Fruit fly (Drosophila melanogaster) whole organism, pupa: ENCODE measurements around the gene fkh.
A peak's percentile ranks its signal among the peaks of the same experiment; 100 is the strongest.

Source experiments
- CG10348 ChIP-seq: fragments of 200-800 bp; sonication (Bioruptor generic); IDR thresholded peaks from 2 replicates; pipeline ENCODE4 v1.3.6; 2022; ENCODE audit warnings: missing biosample characterization, missing genetic modification characterization
- CG12605 ChIP-seq: fragments of 200-800 bp; sonication (Bioruptor generic); IDR thresholded peaks from 2 replicates; pipeline ENCODE4 v1.3.6; 2022; ENCODE audit warnings: missing biosample characterization, missing genetic modification characterization
- CG13204 ChIP-seq: fragments of 200-800 bp; sonication (Bioruptor generic); optimal IDR thresholded peaks from 2 replicates; lab custom pipeline; 2018; ENCODE audit warnings: missing biosample characterization, mild to moderate bottlenecking, missing genetic modification characterization, moderate library complexity
- CG14655 ChIP-seq: fragments of 200-800 bp; sonication (Bioruptor generic); optimal IDR thresholded peaks from 3 replicates; lab custom pipeline; 2017; ENCODE audit warnings: mild to moderate bottlenecking, missing biosample characterization, missing genetic modification reagents, missing genetic modification characterization
- CG15710 ChIP-seq: fragments of 200-800 bp; sonication (Bioruptor generic); optimal IDR thresholded peaks from 2 replicates; lab custom pipeline; 2018; ENCODE audit warnings: missing biosample characterization, mild to moderate bottlenecking, missing genetic modification characterization, moderate library complexity
- CG17806 ChIP-seq: fragments of 200-800 bp; sonication (Bioruptor generic); optimal IDR thresholded peaks from 2 replicates; lab custom pipeline; 2018; ENCODE audit warnings: missing biosample characterization, mild to moderate bottlenecking, missing genetic modification characterization, moderate library complexity
- CG32121 ChIP-seq: fragments of 200-800 bp; sonication (Bioruptor generic); IDR thresholded peaks from 2 replicates; pipeline ENCODE4 v1.3.6; 2022; ENCODE audit warnings: missing biosample characterization, missing genetic modification characterization
- CG34367 ChIP-seq: fragments of 200-800 bp; sonication (Bioruptor generic); optimal IDR thresholded peaks from 2 replicates; lab custom pipeline; 2018; ENCODE audit warnings: missing biosample characterization, mild to moderate bottlenecking, missing genetic modification characterization
- CG4496 ChIP-seq: fragments of 200-800 bp; sonication (Bioruptor generic); IDR thresholded peaks from 3 replicates; pipeline ENCODE4 v1.3.6; 2022; ENCODE audit warnings: missing biosample characterization, missing genetic modification characterization
- CG8159 ChIP-seq: fragments of 200-800 bp; sonication (Bioruptor generic); optimal IDR thresholded peaks from 3 replicates; lab custom pipeline; 2018; ENCODE audit warnings: missing biosample characterization, mild to moderate bottlenecking, missing genetic modification characterization, moderate library complexity
- CG8301 ChIP-seq: fragments of 200-800 bp; sonication (Bioruptor generic); optimal IDR thresholded peaks from 2 replicates; lab custom pipeline; 2018; ENCODE audit warnings: missing biosample characterization, mild to moderate bottlenecking, missing genetic modification characterization
- CG9948 ChIP-seq: fragments of 200-800 bp; sonication (Bioruptor generic); optimal IDR thresholded peaks from 2 replicates; lab custom pipeline; 2018; ENCODE audit warnings: missing biosample characterization, mild to moderate bottlenecking, missing genetic modification characterization, moderate library complexity
- D1 ChIP-seq: fragments of 200-800 bp; sonication (Bioruptor generic); optimal IDR thresholded peaks from 2 replicates; lab custom pipeline; 2018; ENCODE audit warnings: missing biosample characterization, mild to moderate bottlenecking, missing genetic modification characterization, moderate library complexity
- EcR ChIP-seq: fragments of 200-800 bp; sonication (Bioruptor generic); optimal IDR thresholded peaks from 3 replicates; lab custom pipeline; 2019; ENCODE audit warnings: missing biosample characterization, missing genetic modification characterization, mild to moderate bottlenecking, moderate library complexity, missing genetic modification reagents
- Ets98B ChIP-seq: fragments of 200-800 bp; sonication (Bioruptor generic); IDR thresholded peaks from 2 replicates; pipeline ENCODE4 v1.3.6; 2022; ENCODE audit warnings: missing biosample characterization, missing genetic modification characterization
- Pif1A ChIP-seq: fragments of 200-800 bp; sonication (Bioruptor generic); optimal IDR thresholded peaks from 3 replicates; lab custom pipeline; 2016; ENCODE audit warnings: missing biosample characterization, missing genetic modification characterization
- Pif1B ChIP-seq: fragments of 200-800 bp; sonication (Bioruptor generic); optimal IDR thresholded peaks from 3 replicates; lab custom pipeline; 2016; ENCODE audit warnings: missing biosample characterization, missing genetic modification characterization
- Snoo ChIP-seq: fragments of 200-800 bp; sonication (Bioruptor generic); optimal IDR thresholded peaks from 3 replicates; lab custom pipeline; 2017; ENCODE audit warnings: missing biosample characterization, mild to moderate bottlenecking, missing genetic modification characterization, inconsistent platforms
- fd96Ca ChIP-seq: fragments of 200-800 bp; sonication (Bioruptor generic); IDR thresholded peaks from 3 replicates; pipeline ENCODE4 v1.3.6; 2022; ENCODE audit warnings: missing biosample characterization, missing genetic modification characterization
- gl ChIP-seq: fragments of 200-800 bp; sonication (Bioruptor generic); optimal IDR thresholded peaks from 2 replicates; lab custom pipeline; 2018; ENCODE audit warnings: missing biosample characterization, mild to moderate bottlenecking, missing genetic modification characterization
- rn ChIP-seq: fragments of 200-800 bp; sonication (Bioruptor generic); IDR thresholded peaks from 2 replicates; pipeline ENCODE4 v1.3.6; 2022; ENCODE audit warnings: missing biosample characterization, missing genetic modification characterization

The fkh gene

dm6 chr3R:28630861-28631260 is 45.8 kb upstream of the fkh start:
- TF ChIP-seq rn (GFP tag; lab: Robert Waterston, UW) (no peak), CG12605 (GFP tag; lab: Robert Waterston, UW) (no peak), CG8159 (tag; lab: Kevin White, UChicago) (no peak), CG17806 (tag; lab: Kevin White, UChicago) (no peak), Pif1A (no peak), CG32121 (GFP tag; lab: Robert Waterston, UW) (peak; percentile 45; the same call in 1 of the 2 replicates), Pif1B (GFP tag; lab: Kevin White, UChicago) (no peak)

- TF ChIP-seq CG15710 (tag; lab: Kevin White, UChicago), result no peak
- peak; percentile 37 for TF ChIP-seq CG14655 (GFP tag; lab: Kevin White, UChicago)
- peak; percentile 26 for TF ChIP-seq CG8301 (tag; lab: Kevin White, UChicago)
Measured at dm6 chr3R:28630092-28630491, 45.0 kb upstream of the fkh start.

- TF ChIP-seq CG10348 (GFP tag; lab: Robert Waterston, UW) (no peak), D1 (tag; lab: Kevin White, UChicago) (no peak), fd96Ca (GFP tag; lab: Robert Waterston, UW) (no peak; the same call in 1 of the 3 replicates), EcR (GFP tag; lab: Kevin White, UChicago) (peak; percentile 83), CG4496 (GFP tag; lab: Robert Waterston, UW) (peak; percentile 48; the same call in 1 of the 3 replicates), CG9948 (peak; percentile 13), Pif1A (peak; percentile 47), CG34367 (tag; lab: Kevin White, UChicago) (no peak), CG8159 (tag; lab: Kevin White, UChicago) (peak; percentile 64), gl (tag; lab: Kevin White, UChicago) (no peak), Pif1B (GFP tag; lab: Kevin White, UChicago) (peak; percentile 31), rn (GFP tag; lab: Robert Waterston, UW) (no peak), CG12605 (GFP tag; lab: Robert Waterston, UW) (no peak), CG17806 (tag; lab: Kevin White, UChicago) (no peak), CG13204 (GFP tag; lab: Kevin White, UChicago) (peak; percentile 19), Snoo (tag; lab: Kevin White, UChicago) (peak; percentile 31), CG8301 (tag; lab: Kevin White, UChicago) (peak; percentile 21), CG32121 (GFP tag; lab: Robert Waterston, UW) (no peak), Ets98B (GFP tag; lab: Robert Waterston, UW) (peak; percentile 40), CG15710 (tag; lab: Kevin White, UChicago) (peak; percentile 51), CG14655 (GFP tag; lab: Kevin White, UChicago) (peak; percentile 56)
Measured at dm6 chr3R:28629186-28629979, 44.3 kb upstream of the fkh start.

- TF ChIP-seq EcR (GFP tag; lab: Kevin White, UChicago) (peak; percentile 56), Pif1B (GFP tag; lab: Kevin White, UChicago) (no peak)
Measured at dm6 chr3R:28628696-28629095, 43.6 kb upstream of the fkh start.

DNA sequence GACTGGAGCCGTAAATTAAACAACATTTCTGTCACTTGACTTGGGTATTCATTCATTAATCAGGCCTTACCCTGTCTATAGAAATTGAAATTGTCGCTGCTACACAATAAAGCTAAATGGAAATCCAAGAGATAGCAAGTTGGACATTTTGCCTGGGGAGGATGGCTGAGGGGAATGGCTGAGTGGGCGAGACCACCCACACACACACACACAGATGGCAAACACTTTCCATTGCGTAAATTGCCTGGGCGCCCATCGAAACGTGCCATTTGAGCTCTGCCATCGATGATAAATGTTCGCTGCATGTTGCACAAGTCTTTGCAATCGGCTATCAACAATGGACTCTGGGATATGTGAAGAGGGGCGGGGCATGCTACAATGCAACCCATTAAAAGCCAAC is 42.2 kb upstream of the fkh start:
- TF ChIP-seq fd96Ca (GFP tag; lab: Robert Waterston, UW) (no peak), Snoo (tag; lab: Kevin White, UChicago) (no peak), EcR (GFP tag; lab: Kevin White, UChicago) (no peak), CG32121 (GFP tag; lab: Robert Waterston, UW) (no peak), CG13204 (GFP tag; lab: Kevin White, UChicago) (no peak), CG17806 (tag; lab: Kevin White, UChicago) (no peak), CG15710 (tag; lab: Kevin White, UChicago) (no peak), rn (GFP tag; lab: Robert Waterston, UW) (no peak), Ets98B (GFP tag; lab: Robert Waterston, UW) (no peak), gl (tag; lab: Kevin White, UChicago) (no peak), CG14655 (GFP tag; lab: Kevin White, UChicago) (no peak), Pif1B (GFP tag; lab: Kevin White, UChicago) (no peak), CG10348 (GFP tag; lab: Robert Waterston, UW) (no peak), D1 (tag; lab: Kevin White, UChicago) (no peak), CG12605 (GFP tag; lab: Robert Waterston, UW) (no peak), CG8301 (tag; lab: Kevin White, UChicago) (no peak)
- TF ChIP-seq, all 21 proteins: peak for 0

- TF ChIP-seq Ets98B (GFP tag; lab: Robert Waterston, UW) (peak; percentile 69), rn (GFP tag; lab: Robert Waterston, UW) (no peak), CG14655 (GFP tag; lab: Kevin White, UChicago) (peak; percentile 36), CG8301 (tag; lab: Kevin White, UChicago) (peak; percentile 45), CG8159 (tag; lab: Kevin White, UChicago) (peak; percentile 59), CG4496 (GFP tag; lab: Robert Waterston, UW) (peak; percentile 75; the same call in 2 of the 3 replicates), CG17806 (tag; lab: Kevin White, UChicago) (peak; percentile 40), fd96Ca (GFP tag; lab: Robert Waterston, UW) (no peak), CG9948 (peak; percentile 36), CG15710 (tag; lab: Kevin White, UChicago) (peak; percentile 45), Pif1B (GFP tag; lab: Kevin White, UChicago) (peak; percentile 29), Snoo (tag; lab: Kevin White, UChicago) (no peak), EcR (GFP tag; lab: Kevin White, UChicago) (no peak), CG34367 (tag; lab: Kevin White, UChicago) (peak; percentile 36), D1 (tag; lab: Kevin White, UChicago) (no peak), CG13204 (GFP tag; lab: Kevin White, UChicago) (no peak), gl (tag; lab: Kevin White, UChicago) (no peak), CG10348 (GFP tag; lab: Robert Waterston, UW) (no peak), CG32121 (GFP tag; lab: Robert Waterston, UW) (peak; percentile 59), Pif1A (peak; percentile 58)
Measured at dm6 chr3R:28623564-28623963, 38.5 kb upstream of the fkh start.
